Fruit fly (Drosophila melanogaster) whole organism, prepupa: ENCODE data around the gene Acsf2.

Source experiments
- Blimp-1 ChIP-seq: fragments of 200-800 bp; sonication (Bioruptor generic); optimal IDR thresholded peaks from 3 replicates; lab custom pipeline; 2017; ENCODE audit warnings: missing biosample characterization, missing genetic modification characterization, mild to moderate bottlenecking, moderate library complexity, missing genetic modification reagents
- CG10631 ChIP-seq: fragments of 200-800 bp; sonication (Bioruptor generic); optimal IDR thresholded peaks from 2 replicates; lab custom pipeline; 2016; ENCODE audit warnings: missing biosample characterization, missing genetic modification characterization
- CG10669 ChIP-seq: fragments of 200-800 bp; sonication (Bioruptor generic); optimal IDR thresholded peaks from 3 replicates; lab custom pipeline; 2018; ENCODE audit warnings: missing biosample characterization, mild to moderate bottlenecking, missing genetic modification characterization, moderate library complexity
- CG11294 ChIP-seq: fragments of 200-800 bp; sonication (Bioruptor generic); IDR thresholded peaks from 2 replicates; pipeline ENCODE4 v1.3.6; 2022; ENCODE audit warnings: missing biosample characterization, missing genetic modification characterization
- CG11762 ChIP-seq: fragments of 200-800 bp; sonication (Bioruptor generic); optimal IDR thresholded peaks from 3 replicates; lab custom pipeline; 2016; ENCODE audit warnings: missing biosample characterization, missing genetic modification characterization; ENCODE audit not compliant: insufficient read depth
- CG11902 ChIP-seq: fragments of 200-800 bp; sonication (Bioruptor generic); optimal IDR thresholded peaks from 3 replicates; lab custom pipeline; 2016; ENCODE audit warnings: missing biosample characterization, missing genetic modification characterization
- CG15336 ChIP-seq: fragments of 200-800 bp; sonication (Bioruptor generic); IDR thresholded peaks from 2 replicates; pipeline ENCODE4 v1.3.6; 2022; ENCODE audit warnings: missing biosample characterization, missing genetic modification characterization
- CG1621 ChIP-seq: fragments of 200-800 bp; sonication (Bioruptor generic); optimal IDR thresholded peaks from 3 replicates; lab custom pipeline; 2018; ENCODE audit warnings: missing biosample characterization, mild to moderate bottlenecking, missing genetic modification characterization
- CG16779 ChIP-seq: fragments of 200-800 bp; sonication (Bioruptor generic); optimal IDR thresholded peaks from 3 replicates; lab custom pipeline; 2017; ENCODE audit warnings: missing biosample characterization, mild to moderate bottlenecking, missing genetic modification characterization
- CG3032 ChIP-seq: fragments of 200-800 bp; optimal IDR thresholded peaks from 2 replicates; lab custom pipeline; 2019; ENCODE audit warnings: missing biosample characterization, mild to moderate bottlenecking, missing genetic modification characterization, moderate library complexity
- CG31627 ChIP-seq: fragments of 200-800 bp; sonication (Bioruptor generic); optimal IDR thresholded peaks from 3 replicates; lab custom pipeline; 2016; ENCODE audit warnings: missing biosample characterization, missing genetic modification characterization
- CG32006 ChIP-seq: fragments of 200-800 bp; sonication (Bioruptor generic); optimal IDR thresholded peaks from 3 replicates; lab custom pipeline; 2017; ENCODE audit warnings: missing biosample characterization, mild to moderate bottlenecking, missing genetic modification characterization
- CG34406 ChIP-seq: fragments of 200-800 bp; sonication (Bioruptor generic); optimal IDR thresholded peaks from 3 replicates; lab custom pipeline; 2016; ENCODE audit warnings: missing biosample characterization, missing genetic modification characterization
- CG3919 ChIP-seq: fragments of 200-800 bp; sonication (Bioruptor generic); optimal IDR thresholded peaks from 3 replicates; lab custom pipeline; 2016; ENCODE audit warnings: missing biosample characterization, missing genetic modification characterization
- CG4318 ChIP-seq: fragments of 200-800 bp; sonication (Bioruptor generic); optimal IDR thresholded peaks from 3 replicates; lab custom pipeline; 2017; ENCODE audit warnings: missing biosample characterization, mild to moderate bottlenecking, missing genetic modification characterization
- CG6163 ChIP-seq: fragments of 200-800 bp; sonication (Bioruptor generic); IDR thresholded peaks from 3 replicates; pipeline ENCODE4 v1.3.6; 2022; ENCODE audit warnings: missing biosample characterization, missing genetic modification characterization
- CG6276 ChIP-seq: fragments of 200-800 bp; sonication (Bioruptor generic); optimal IDR thresholded peaks from 2 replicates; lab custom pipeline; 2017; ENCODE audit warnings: missing biosample characterization, mild to moderate bottlenecking, missing genetic modification characterization
- CG6792 ChIP-seq: fragments of 200-800 bp; sonication (Bioruptor generic); optimal IDR thresholded peaks from 3 replicates; lab custom pipeline; 2016; ENCODE audit warnings: missing biosample characterization, missing genetic modification characterization
- CG6808 ChIP-seq: fragments of 200-800 bp; sonication (Bioruptor generic); optimal IDR thresholded peaks from 3 replicates; lab custom pipeline; 2017; ENCODE audit warnings: missing biosample characterization, missing genetic modification characterization, mild to moderate bottlenecking, moderate library complexity, missing genetic modification reagents
- CG6854 ChIP-seq: fragments of 200-800 bp; sonication (Bioruptor generic); optimal IDR thresholded peaks from 2 replicates; lab custom pipeline; 2017; ENCODE audit warnings: missing biosample characterization, mild to moderate bottlenecking, missing genetic modification characterization
- CG7368 ChIP-seq: fragments of 200-800 bp; sonication (Bioruptor generic); optimal IDR thresholded peaks from 3 replicates; lab custom pipeline; 2016; ENCODE audit warnings: missing biosample characterization, missing genetic modification characterization
- CG8119 ChIP-seq: fragments of 200-800 bp; sonication (Bioruptor generic); IDR thresholded peaks from 3 replicates; pipeline ENCODE4 v1.3.6; 2022; ENCODE audit warnings: missing biosample characterization, missing genetic modification characterization
- CG8319 ChIP-seq: fragments of 200-800 bp; sonication (Bioruptor generic); optimal IDR thresholded peaks from 3 replicates; lab custom pipeline; 2016; ENCODE audit warnings: missing biosample characterization, missing genetic modification characterization
- CG8632 ChIP-seq: fragments of 200-800 bp; sonication (Bioruptor generic); optimal IDR thresholded peaks from 3 replicates; lab custom pipeline; 2016; ENCODE audit warnings: missing biosample characterization, missing genetic modification characterization
- CG9139 ChIP-seq: fragments of 200-800 bp; sonication (Bioruptor generic); optimal IDR thresholded peaks from 3 replicates; lab custom pipeline; 2017; ENCODE audit warnings: missing biosample characterization, mild to moderate bottlenecking, missing genetic modification characterization
- Eip75B ChIP-seq: fragments of 200-800 bp; sonication (Bioruptor generic); optimal IDR thresholded peaks from 3 replicates; lab custom pipeline; 2016; ENCODE audit warnings: missing biosample characterization, missing genetic modification characterization
- Eip78C ChIP-seq: fragments of 200-800 bp; sonication (Bioruptor generic); peaks from one replicate; lab custom pipeline; 2016; ENCODE audit warnings: missing biosample characterization, missing genetic modification characterization
- Eip93F ChIP-seq: fragments of 200-800 bp; sonication (Bioruptor generic); optimal IDR thresholded peaks from 2 replicates; lab custom pipeline; 2016; ENCODE audit warnings: missing biosample characterization, mild to moderate bottlenecking, missing genetic modification characterization
- Ets21C ChIP-seq: fragments of 200-800 bp; sonication (Bioruptor generic); optimal IDR thresholded peaks from 3 replicates; lab custom pipeline; 2016; ENCODE audit warnings: missing biosample characterization, missing genetic modification characterization
- Gug ChIP-seq: fragments of 200-800 bp; sonication (Bioruptor generic); IDR thresholded peaks from 2 replicates; pipeline ENCODE4 v1.3.6; 2022; ENCODE audit warnings: missing biosample characterization, missing genetic modification characterization
- Hr39 ChIP-seq: fragments of 200-800 bp; sonication (Bioruptor generic); optimal IDR thresholded peaks from 2 replicates; lab custom pipeline; 2016; ENCODE audit warnings: missing biosample characterization, missing genetic modification characterization
- Hr4 ChIP-seq: fragments of 200-800 bp; sonication (Bioruptor generic); optimal IDR thresholded peaks from 3 replicates; lab custom pipeline; 2016; ENCODE audit warnings: missing biosample characterization, missing genetic modification characterization
- Lpt ChIP-seq: fragments of 200-800 bp; sonication (Bioruptor generic); optimal IDR thresholded peaks from 3 replicates; lab custom pipeline; 2016; ENCODE audit warnings: missing biosample characterization, missing genetic modification characterization
- Met ChIP-seq: fragments of 200-800 bp; sonication (Bioruptor generic); optimal IDR thresholded peaks from 3 replicates; lab custom pipeline; 2016; ENCODE audit warnings: missing biosample characterization, missing genetic modification characterization
- OdsH ChIP-seq: fragments of 200-800 bp; sonication (Bioruptor generic); optimal IDR thresholded peaks from 3 replicates; lab custom pipeline; 2016; ENCODE audit warnings: missing biosample characterization, missing genetic modification characterization
- Sox102F ChIP-seq: fragments of 200-800 bp; sonication (Bioruptor generic); optimal IDR thresholded peaks from 2 replicates; lab custom pipeline; 2016; ENCODE audit warnings: missing biosample characterization, mild to moderate bottlenecking, missing genetic modification characterization
- Sox14 ChIP-seq: fragments of 200-800 bp; sonication (Bioruptor generic); optimal IDR thresholded peaks from 3 replicates; lab custom pipeline; 2016; ENCODE audit warnings: missing biosample characterization, missing genetic modification characterization
- achi ChIP-seq: fragments of 200-800 bp; sonication (Bioruptor generic); optimal IDR thresholded peaks from 3 replicates; lab custom pipeline; 2016; ENCODE audit warnings: missing biosample characterization, missing genetic modification characterization
- acj6 ChIP-seq: fragments of 200-800 bp; sonication (Bioruptor generic); optimal IDR thresholded peaks from 3 replicates; lab custom pipeline; 2016; ENCODE audit warnings: missing biosample characterization, missing genetic modification characterization
- dac ChIP-seq: fragments of 200-800 bp; sonication (Bioruptor generic); optimal IDR thresholded peaks from 2 replicates; lab custom pipeline; 2017; ENCODE audit warnings: missing biosample characterization, mild to moderate bottlenecking, missing genetic modification characterization
- dsx ChIP-seq: fragments of 200-800 bp; optimal IDR thresholded peaks from 3 replicates; lab custom pipeline; 2019; ENCODE audit warnings: missing biosample characterization, mild to moderate bottlenecking, missing genetic modification characterization, moderate library complexity; ENCODE audit not compliant: poor library complexity, severe bottlenecking
- eg ChIP-seq: fragments of 200-800 bp; sonication (Bioruptor generic); IDR thresholded peaks from 3 replicates; pipeline ENCODE4 v1.3.6; 2022; ENCODE audit warnings: missing biosample characterization, missing genetic modification characterization
- esn ChIP-seq: fragments of 200-800 bp; sonication (Bioruptor generic); optimal IDR thresholded peaks from 2 replicates; lab custom pipeline; 2016; ENCODE audit warnings: missing biosample characterization, mild to moderate bottlenecking, missing genetic modification characterization, moderate library complexity
- fkh ChIP-seq: fragments of 200-800 bp; sonication (Bioruptor generic); optimal IDR thresholded peaks from 3 replicates; lab custom pipeline; 2017; ENCODE audit warnings: missing biosample characterization, mild to moderate bottlenecking, missing genetic modification characterization, moderate library complexity
- lz ChIP-seq: fragments of 200-800 bp; sonication (Bioruptor generic); optimal IDR thresholded peaks from 3 replicates; lab custom pipeline; 2016; ENCODE audit warnings: missing biosample characterization, missing genetic modification characterization
- net ChIP-seq: fragments of 200-800 bp; sonication (Bioruptor generic); optimal IDR thresholded peaks from 3 replicates; lab custom pipeline; 2016; ENCODE audit warnings: missing biosample characterization, missing genetic modification characterization
- pdm3 ChIP-seq: fragments of 200-800 bp; sonication (Bioruptor generic); optimal IDR thresholded peaks from 3 replicates; lab custom pipeline; 2016; ENCODE audit warnings: missing biosample characterization, missing genetic modification characterization
- salr ChIP-seq, 2 experiments: fragments of 200-800 bp; sonication (Bioruptor generic); optimal IDR thresholded peaks; 3 replicates each; lab custom pipeline; 2016 to 2018; ENCODE audit warnings: missing biosample characterization in 2 of 2, missing genetic modification characterization in 2 of 2, mild to moderate bottlenecking in 1 of 2
- spab ChIP-seq: fragments of 200-800 bp; sonication (Bioruptor generic); optimal IDR thresholded peaks from 2 replicates; lab custom pipeline; 2017; ENCODE audit warnings: missing biosample characterization, mild to moderate bottlenecking, missing genetic modification characterization, missing genetic modification reagents
- topi ChIP-seq: fragments of 200-800 bp; sonication (Bioruptor generic); optimal IDR thresholded peaks from 3 replicates; lab custom pipeline; 2016; ENCODE audit warnings: missing biosample characterization, missing genetic modification characterization
- vri ChIP-seq: fragments of 200-800 bp; sonication (Bioruptor generic); optimal IDR thresholded peaks from 3 replicates; lab custom pipeline; 2016; ENCODE audit warnings: missing biosample characterization, mild to moderate bottlenecking, missing genetic modification characterization

Acsf2 gene

dm6 chr2L:5342119-5342817 lies at the start of gene Acsf2:
Acsf2 (minus strand) TSS chr2L:5342234.
- TF ChIP-seq salr (GFP tag; optimal IDR thresholded peaks at IDR 0.05; lab: Kevin White, UChicago), result peak in 1 of 2 experiments; percentile 67
- TF ChIP-seq Hr39 (GFP tag; lab: Kevin White, UChicago), result peak; percentile 64
- TF ChIP-seq CG8319 (GFP tag; lab: Kevin White, UChicago), result peak; percentile 5
- no peak for TF ChIP-seq CG1621 (tag; lab: Kevin White, UChicago)
- peak; percentile 95 for TF ChIP-seq Gug (GFP tag; lab: Robert Waterston, UW)
- no peak for TF ChIP-seq CG9139 (GFP tag; lab: Kevin White, UChicago)
- TF ChIP-seq Eip93F (GFP tag; lab: Kevin White, UChicago), result no peak
- TF ChIP-seq net (GFP tag; lab: Kevin White, UChicago), result peak; percentile 86
- no peak for TF ChIP-seq Blimp-1
- TF ChIP-seq CG31627, result peak; percentile 56
- TF ChIP-seq Ets21C (GFP tag; lab: Kevin White, UChicago), result peak; percentile 36
- peak; percentile 72 for TF ChIP-seq CG4318
- peak; percentile 35 for TF ChIP-seq CG8632 (GFP tag; lab: Kevin White, UChicago)
- peak; percentile 39 for TF ChIP-seq Met (GFP tag; lab: Kevin White, UChicago)
- TF ChIP-seq Eip78C (GFP tag; lab: Kevin White, UChicago), result peak; percentile 90
- TF ChIP-seq CG34406, result peak; percentile 34
- peak; percentile 9 for TF ChIP-seq CG10669 (GFP tag; lab: Kevin White, UChicago)
- TF ChIP-seq esn (GFP tag; lab: Kevin White, UChicago), result peak; percentile 69
- TF ChIP-seq CG11294 (GFP tag; lab: Robert Waterston, UW), result peak; percentile 97
- TF ChIP-seq Hr4 (GFP tag; lab: Kevin White, UChicago), result peak; percentile 87
- peak; percentile 42 for TF ChIP-seq CG10631
- TF ChIP-seq CG11902 (GFP tag; lab: Kevin White, UChicago), result peak; percentile 33
- TF ChIP-seq Sox14 (GFP tag; lab: Kevin White, UChicago), result peak; percentile 54
- no peak for TF ChIP-seq spab (GFP tag; lab: Kevin White, UChicago)
- peak; percentile 23 for TF ChIP-seq Eip75B (GFP tag; lab: Kevin White, UChicago)
- TF ChIP-seq CG3032, result no peak
- peak; percentile 62 for TF ChIP-seq dac (GFP tag; lab: Kevin White, UChicago)
- TF ChIP-seq CG6276 (GFP tag; lab: Kevin White, UChicago), result peak; percentile 90
- no peak for TF ChIP-seq CG6808
- TF ChIP-seq Sox102F (GFP tag; lab: Kevin White, UChicago), result peak; percentile 31
- TF ChIP-seq fkh (GFP tag; lab: Kevin White, UChicago), result peak; percentile 95
- TF ChIP-seq pdm3 (GFP tag; lab: Kevin White, UChicago), result peak; percentile 82
- TF ChIP-seq CG15336 (GFP tag; lab: Robert Waterston, UW), result peak; percentile 97
- peak; percentile 63 for TF ChIP-seq CG16779 (tag; lab: Kevin White, UChicago)
- peak; percentile 60 for TF ChIP-seq acj6 (GFP tag; lab: Kevin White, UChicago)
- TF ChIP-seq CG6854, result no peak
- peak; percentile 95 for TF ChIP-seq eg (GFP tag; lab: Robert Waterston, UW)
- peak; percentile 65 for TF ChIP-seq achi (GFP tag; lab: Kevin White, UChicago)
- peak; percentile 64 for TF ChIP-seq topi
- TF ChIP-seq vri, result peak; percentile 57
- TF ChIP-seq CG11762 (GFP tag; lab: Kevin White, UChicago), result peak; percentile 30
- peak; percentile 68 for TF ChIP-seq lz (GFP tag; lab: Kevin White, UChicago)
- TF ChIP-seq OdsH, result peak; percentile 80
- peak; percentile 94 for TF ChIP-seq CG8119 (GFP tag; lab: Robert Waterston, UW)
- TF ChIP-seq CG7368 (GFP tag; lab: Kevin White, UChicago), result peak; percentile 36
- TF ChIP-seq Lpt, result peak; percentile 84
- TF ChIP-seq CG6792 (GFP tag; lab: Kevin White, UChicago), result peak; percentile 31
- TF ChIP-seq CG3919 (GFP tag; lab: Kevin White, UChicago), result peak; percentile 61
- peak; percentile 84 for TF ChIP-seq CG6163
- TF ChIP-seq dsx (GFP tag; lab: Kevin White, UChicago), result no peak
- TF ChIP-seq CG32006 (GFP tag; lab: Kevin White, UChicago), result peak; percentile 89
